Fruit fly (Drosophila melanogaster) whole organism: ENCODE results near the gene schuy.

Experiments
- CG8478 ChIP-seq: fragments of >200 bp; optimal IDR thresholded peaks from 2 replicates; lab custom pipeline; 2018; ENCODE audit warnings: inconsistent platforms
- Dll ChIP-seq: fragments of >200 bp; optimal IDR thresholded peaks from 2 replicates; lab custom pipeline; 2017
- EcR ChIP-seq, 2 experiments: fragments of >200 bp; optimal IDR thresholded peaks; 2 replicates each; lab custom pipeline; 2017; ENCODE audit warnings: missing biosample characterization in 2 of 2, missing genetic modification characterization in 2 of 2, missing genetic modification reagents in 2 of 2
- pan ChIP-seq: fragments of >200 bp; optimal IDR thresholded peaks from 2 replicates; lab custom pipeline; 2017
- psq ChIP-seq: fragments of >200 bp; optimal IDR thresholded peaks from 2 replicates; lab custom pipeline; 2017
- usp ChIP-seq: fragments of >200 bp; optimal IDR thresholded peaks from 2 replicates; lab custom pipeline; 2017; ENCODE audit warnings: missing biosample characterization, missing genetic modification characterization, mixed read lengths

Gene schuy

DNA sequence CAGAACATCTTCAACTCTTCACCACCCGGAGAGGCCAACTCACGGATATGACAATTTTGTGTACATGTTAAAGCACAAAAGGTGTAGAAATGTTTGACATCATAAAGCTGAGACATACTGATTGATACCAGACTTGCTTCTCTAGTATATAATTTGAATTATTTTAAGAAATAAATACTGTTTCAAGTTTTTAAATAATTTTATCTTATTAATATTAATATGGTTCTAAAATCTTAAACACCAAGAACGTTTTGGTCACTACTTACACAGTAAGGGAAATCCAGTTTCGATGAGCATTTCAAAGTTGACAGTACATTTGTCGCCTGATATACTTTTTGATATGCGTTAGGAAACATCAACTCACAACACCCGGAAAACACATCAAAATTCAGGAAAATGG is at the start of gene schuy, which contains the start of gene hale:
Gene schuy, plus strand, starts transcription at position 326 of the 400 bp plus-strand sequence.
Gene hale, minus strand, starts transcription at position 101 of the 400 bp plus-strand sequence.
- TF ChIP-seq pan (lab: Kevin White, UChicago) = no peak
- TF ChIP-seq psq (lab: Kevin White, UChicago) = no peak
- TF ChIP-seq CG8478 = no peak
- TF ChIP-seq usp (GFP tag; lab: Kevin White, UChicago) = no peak
- TF ChIP-seq EcR (GFP tag; optimal IDR thresholded peaks at IDR 0.05; lab: Kevin White, UChicago) = no peak
- TF ChIP-seq Dll (lab: Kevin White, UChicago) = no peak

dm6 chr3L:19939024-19939423 is 46.9 kb upstream of the schuy start, which contains the start of gene Ac76E:
Gene Ac76E (plus strand): TSS chr3L:19939287.
- TF ChIP-seq psq (lab: Kevin White, UChicago) (no peak), EcR (GFP tag; optimal IDR thresholded peaks at IDR 0.05; lab: Kevin White, UChicago) (no peak), usp (GFP tag; lab: Kevin White, UChicago) (no peak), CG8478 (no peak), Dll (lab: Kevin White, UChicago) (no peak), pan (lab: Kevin White, UChicago) (no peak)

- TF ChIP-seq usp (GFP tag; lab: Kevin White, UChicago) (no peak), EcR (GFP tag; optimal IDR thresholded peaks at IDR 0.05; lab: Kevin White, UChicago) (no peak), psq (lab: Kevin White, UChicago) (no peak), CG8478 (no peak), pan (lab: Kevin White, UChicago) (no peak), Dll (lab: Kevin White, UChicago) (no peak)
Measured at dm6 chr3L:19940349-19940748, 45.5 kb upstream of the schuy start.

- TF ChIP-seq Dll (lab: Kevin White, UChicago) (no peak), psq (lab: Kevin White, UChicago) (no peak), usp (GFP tag; lab: Kevin White, UChicago) (no peak), EcR (GFP tag; optimal IDR thresholded peaks at IDR 0.05; lab: Kevin White, UChicago) (no peak), pan (lab: Kevin White, UChicago) (no peak)
Measured at dm6 chr3L:19941162-19941561, 44.7 kb upstream of the schuy start.

dm6 chr3L:19945469-19945868 is 40.4 kb upstream of the schuy start:
- no peak for TF ChIP-seq usp (GFP tag; lab: Kevin White, UChicago)
- TF ChIP-seq Dll (lab: Kevin White, UChicago) = no peak

DNA sequence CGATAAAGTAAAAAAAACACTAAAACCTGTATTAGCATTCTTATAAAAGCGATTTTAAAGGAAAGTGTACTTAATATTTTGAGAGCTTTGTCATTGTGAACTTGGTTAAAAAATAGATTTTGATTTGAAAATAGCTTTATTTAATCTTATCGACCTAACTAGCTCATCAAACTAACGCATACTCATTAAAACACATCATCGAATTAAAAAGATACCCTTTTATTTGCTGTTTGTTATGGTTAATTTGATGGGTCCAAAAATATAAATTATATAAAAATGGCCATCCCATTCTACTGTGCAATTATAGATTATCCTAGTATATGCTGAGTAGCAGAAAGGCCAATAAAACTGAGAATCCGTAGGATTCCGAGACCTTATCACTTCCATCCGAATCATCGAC is 34.9 kb upstream of the schuy start, which contains the start of gene CG32219:
Gene CG32219, minus strand, starts transcription at position 101 of the 400 bp plus-strand sequence.
- TF ChIP-seq psq (lab: Kevin White, UChicago) = no peak
- no peak for TF ChIP-seq pan (lab: Kevin White, UChicago)
- no peak for TF ChIP-seq Dll (lab: Kevin White, UChicago)
- no peak for TF ChIP-seq CG8478
- TF ChIP-seq EcR (GFP tag; optimal IDR thresholded peaks at IDR 0.05; lab: Kevin White, UChicago) = no peak
- TF ChIP-seq usp (GFP tag; lab: Kevin White, UChicago) = no peak

- TF ChIP-seq EcR (GFP tag; optimal IDR thresholded peaks at IDR 0.05; lab: Kevin White, UChicago) (no peak), pan (lab: Kevin White, UChicago) (no peak), CG8478 (no peak), usp (GFP tag; lab: Kevin White, UChicago) (no peak), psq (lab: Kevin White, UChicago) (no peak), Dll (lab: Kevin White, UChicago) (no peak)
Measured at dm6 chr3L:19951868-19952267, 34.0 kb upstream of the schuy start, which contains the start of gene CG34258. Gene CG34258 (minus strand): TSS chr3L:19951968.

DNA sequence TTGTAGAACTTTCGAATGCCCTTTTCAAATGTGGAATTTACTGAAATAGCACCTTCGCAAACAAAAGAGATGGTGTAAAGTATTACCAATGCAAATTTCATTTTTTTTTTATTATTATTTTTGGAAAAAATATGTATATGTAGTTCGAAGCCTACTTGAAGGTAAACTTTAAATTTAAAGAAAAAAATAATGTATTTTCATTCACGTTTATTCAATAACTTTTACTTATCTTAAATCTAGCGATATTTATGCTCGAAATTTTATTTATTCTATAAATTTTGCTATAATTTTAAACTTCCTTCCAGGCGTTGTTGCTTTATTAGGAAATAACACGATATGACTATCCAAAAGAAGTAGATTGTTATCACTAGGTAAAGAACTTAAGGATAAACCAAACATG is 33.2 kb upstream of the schuy start, which contains the start of gene CG33710:
Gene CG33710, minus strand, starts transcription at position 101 of the 400 bp plus-strand sequence.
- TF ChIP-seq pan (lab: Kevin White, UChicago) = no peak

dm6 chr3L:19953612-19954011 is 32.3 kb upstream of the schuy start, which contains the start of gene CG42655:
Gene CG42655 (minus strand): TSS chr3L:19953712.
- no peak for TF ChIP-seq Dll (lab: Kevin White, UChicago)
- no peak for TF ChIP-seq usp (GFP tag; lab: Kevin White, UChicago)
- TF ChIP-seq pan (lab: Kevin White, UChicago) = no peak

DNA sequence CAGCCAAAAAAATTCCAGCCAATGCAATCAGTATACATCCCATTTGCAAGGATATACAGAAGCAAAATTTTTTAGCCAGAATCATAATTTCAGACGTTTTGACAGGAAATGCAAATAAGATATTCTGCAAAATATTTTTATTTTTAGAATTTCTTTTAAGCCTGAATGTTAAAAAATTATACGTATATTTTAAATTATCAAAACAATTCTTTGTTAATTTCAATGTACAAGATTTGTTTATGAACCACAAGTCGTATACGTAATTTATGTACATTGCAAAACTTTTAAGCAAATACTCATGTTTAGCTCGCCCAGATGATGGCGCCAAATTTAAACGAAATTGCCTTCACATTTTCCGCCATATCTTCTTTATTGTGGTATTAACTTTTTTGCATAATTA is 31.5 kb upstream of the schuy start, which contains the start of gene CG42654:
Gene CG42654, minus strand, starts transcription at position 101 of the 400 bp plus-strand sequence.
- no peak for TF ChIP-seq psq (lab: Kevin White, UChicago)
- TF ChIP-seq usp (GFP tag; lab: Kevin White, UChicago) = no peak
- TF ChIP-seq CG8478 = no peak
- no peak for TF ChIP-seq Dll (lab: Kevin White, UChicago)
- TF ChIP-seq EcR (GFP tag; optimal IDR thresholded peaks at IDR 0.05; lab: Kevin White, UChicago) = no peak
- TF ChIP-seq pan (lab: Kevin White, UChicago) = no peak

DNA sequence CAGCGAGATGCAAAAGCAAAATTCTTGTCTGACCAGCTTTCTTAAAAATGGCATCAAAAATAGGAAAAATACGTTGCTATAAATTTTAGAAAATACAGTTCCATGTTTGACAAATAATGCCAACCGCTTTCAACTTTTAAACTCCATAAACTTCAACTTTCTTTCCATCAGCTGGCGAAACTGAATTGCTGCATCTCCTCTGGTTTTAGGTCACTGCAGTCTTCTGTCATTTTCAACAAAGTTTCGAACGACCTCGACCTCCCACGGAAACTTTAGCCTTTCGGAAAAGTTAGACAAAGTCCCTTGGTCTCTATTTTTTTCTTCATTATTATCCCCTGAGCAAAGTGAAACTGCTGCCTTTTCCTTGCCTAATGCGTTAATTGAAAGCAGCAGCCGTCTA is 30.2 kb upstream of the schuy start, which contains the start of gene CG42263:
Gene CG42263, minus strand, starts transcription at position 101 of the 400 bp plus-strand sequence.
- TF ChIP-seq psq (lab: Kevin White, UChicago) (no peak), usp (GFP tag; lab: Kevin White, UChicago) (no peak), pan (lab: Kevin White, UChicago) (no peak), Dll (lab: Kevin White, UChicago) (no peak), CG8478 (no peak), EcR (GFP tag; optimal IDR thresholded peaks at IDR 0.05; lab: Kevin White, UChicago) (no peak)

dm6 chr3L:19961805-19962204 is 24.1 kb upstream of the schuy start:
- TF ChIP-seq pan (lab: Kevin White, UChicago) = no peak
- TF ChIP-seq psq (lab: Kevin White, UChicago) = no peak
- no peak for TF ChIP-seq usp (GFP tag; lab: Kevin White, UChicago)
- no peak for TF ChIP-seq Dll (lab: Kevin White, UChicago)
- no peak for TF ChIP-seq EcR (GFP tag; optimal IDR thresholded peaks at IDR 0.05; lab: Kevin White, UChicago)
- no peak for TF ChIP-seq CG8478
